Fruit fly (Drosophila melanogaster): ENCODE results near the gene CG33494.

Gene CG33494

dm6 chr3R:25482463-25483173, 12.3 kb downstream of the CG33494 start, which contains the start of the genes XNP, CG42488 and CG5116 (continued):
- TF ChIP-seq D (optimal IDR thresholded peaks at IDR 0.05) = no peak
- no peak for TF ChIP-seq D (GFP tag; optimal IDR thresholded peaks at IDR 0.05)
- no peak for TF ChIP-seq gem (tag; optimal IDR thresholded peaks at IDR 0.05)
- TF ChIP-seq chinmo (GFP tag; IDR thresholded peaks at IDR 0.05; ENCODE audit: partially characterized antibody) = peak; percentile 96
- no peak for TF ChIP-seq tap (tag; optimal IDR thresholded peaks at IDR 0.05)
- no peak for TF ChIP-seq PHDP (tag; optimal IDR thresholded peaks at IDR 0.05)
- no peak for TF ChIP-seq CG10462 (GFP tag; optimal IDR thresholded peaks at IDR 0.05)
- no peak for TF ChIP-seq CTCF (GFP tag; optimal IDR thresholded peaks at IDR 0.05)
- no peak for TF ChIP-seq jigr1 (GFP tag; IDR thresholded peaks at IDR 0.05)
- TF ChIP-seq CG31441 (GFP tag; IDR thresholded peaks at IDR 0.05) = no peak
- TF ChIP-seq usp (GFP tag; optimal IDR thresholded peaks at IDR 0.05) = no peak
- no peak for TF ChIP-seq CG7839 (tag; optimal IDR thresholded peaks at IDR 0.05)
- no peak for TF ChIP-seq schlank (tag; optimal IDR thresholded peaks at IDR 0.05)
- no peak for TF ChIP-seq Lhr (GFP tag; optimal IDR thresholded peaks at IDR 0.05)
- TF ChIP-seq sna (GFP tag; IDR thresholded peaks at IDR 0.05; ENCODE audit: partially characterized antibody) = peak; percentile 99
- peak; percentile 92 for TF ChIP-seq ato (GFP tag; IDR thresholded peaks at IDR 0.05; ENCODE audit: partially characterized antibody)
- peak; percentile 26 for TF ChIP-seq CG1602 (GFP tag; optimal IDR thresholded peaks at IDR 0.05)
- TF ChIP-seq Sox100B (GFP tag; optimal IDR thresholded peaks at IDR 0.05) = no peak
- TF ChIP-seq Usf (GFP tag; optimal IDR thresholded peaks at IDR 0.05) = no peak
- TF ChIP-seq C15 (GFP tag; IDR thresholded peaks at IDR 0.05) = no peak
- no peak for TF ChIP-seq CG1647 (GFP tag; optimal IDR thresholded peaks at IDR 0.05)
- TF ChIP-seq CkIIα-i1 (GFP tag; IDR thresholded peaks at IDR 0.05) = no peak
- peak in 1 of 2 experiments; percentile 25 for TF ChIP-seq chif (GFP tag; optimal IDR thresholded peaks at IDR 0.05)
- peak; percentile 66 for TF ChIP-seq CG13424 (tag; optimal IDR thresholded peaks at IDR 0.05)
- TF ChIP-seq sim (GFP tag; IDR thresholded peaks at IDR 0.05) = no peak
- TF ChIP-seq Camta (GFP tag; optimal IDR thresholded peaks at IDR 0.05) = no peak
- TF ChIP-seq MBD-R2 (GFP tag; IDR thresholded peaks at IDR 0.05) = peak; percentile 82
- TF ChIP-seq CG2678 (tag; optimal IDR thresholded peaks at IDR 0.05) = no peak
- TF ChIP-seq Nf-YC (tag; optimal IDR thresholded peaks at IDR 0.05) = peak; percentile 88
- TF ChIP-seq Atf6 (GFP tag; IDR thresholded peaks at IDR 0.05) = 0 out of 2 replicates have a peak, but pooled peaks have one; percentile 26
- peak; percentile 97 for TF ChIP-seq CG6791 (GFP tag; IDR thresholded peaks at IDR 0.05; ENCODE audit: partially characterized antibody)
- peak; percentile 37 for TF ChIP-seq bcd (GFP tag; optimal IDR thresholded peaks at IDR 0.05)
- TF ChIP-seq bbx (GFP tag; IDR thresholded peaks at IDR 0.05; ENCODE audit: partially characterized antibody) = peak; percentile 94
- TF ChIP-seq CG43689 (GFP tag; IDR thresholded peaks at IDR 0.05) = no peak
- no peak for TF ChIP-seq pnt (GFP tag; optimal IDR thresholded peaks at IDR 0.05)
- TF ChIP-seq eve (GFP tag; optimal IDR thresholded peaks at IDR 0.05) = no peak
- TF ChIP-seq dati (GFP tag; IDR thresholded peaks at IDR 0.05) = no peak
- peak; percentile 30; the same call in 1 of the 2 replicates for TF ChIP-seq CG9215 (GFP tag; IDR thresholded peaks at IDR 0.05)
- no peak for TF ChIP-seq org-1 (GFP tag; optimal IDR thresholded peaks at IDR 0.05)
- no peak for TF ChIP-seq Poxn (GFP tag; IDR thresholded peaks at IDR 0.05)
- TF ChIP-seq Xbp1 (GFP tag; optimal IDR thresholded peaks at IDR 0.05) = peak; percentile 66
- TF ChIP-seq Jarid2 (GFP tag; optimal IDR thresholded peaks at IDR 0.05) = no peak
- no peak for TF ChIP-seq Oli (tag; optimal IDR thresholded peaks at IDR 0.05)
- TF ChIP-seq CG8944 (GFP tag; optimal IDR thresholded peaks at IDR 0.05) = no peak
- TF ChIP-seq CG13296 (GFP tag; optimal IDR thresholded peaks at IDR 0.05) = peak; percentile 30
- TF ChIP-seq vnd (GFP tag; IDR thresholded peaks at IDR 0.05; ENCODE audit: partially characterized antibody) = peak; percentile 99
- TF ChIP-seq slou (GFP tag; optimal IDR thresholded peaks at IDR 0.05) = no peak
- peak; percentile 66 for TF ChIP-seq Max (GFP tag; optimal IDR thresholded peaks at IDR 0.05)
- TF ChIP-seq CG17385 (GFP tag; optimal IDR thresholded peaks at IDR 0.05) = peak; percentile 92
- TF ChIP-seq CG2712 (tag; optimal IDR thresholded peaks at IDR 0.05) = peak; percentile 69
- no peak for TF ChIP-seq h (optimal IDR thresholded peaks at IDR 0.05)
